Worm (Caenorhabditis elegans) whole organism, late embryonic: ENCODE data around the gene ZK792.4.

ENCODE experiments used
- ama-1 ChIP-seq: fragments of 150-350 bp; optimal IDR thresholded peaks from 2 replicates; lab custom pipeline; 2014
- ceh-22 ChIP-seq: sonication (generic microtip); optimal IDR thresholded peaks from 2 replicates; lab custom pipeline; 2017; ENCODE audit warnings: missing biosample characterization, missing genetic modification characterization
- nhr-11 ChIP-seq: fragments of 150-350 bp; optimal IDR thresholded peaks from 2 replicates; lab custom pipeline; 2014; ENCODE audit warnings: missing biosample characterization, missing genetic modification characterization
- nhr-232 ChIP-seq: sonication (generic microtip); optimal IDR thresholded peaks from 2 replicates; lab custom pipeline; 2016; ENCODE audit warnings: missing genetic modification characterization, missing compliant biosample characterization
- npax-4 ChIP-seq: sonication (generic microtip); optimal IDR thresholded peaks from 2 replicates; lab custom pipeline; 2016; ENCODE audit warnings: missing genetic modification characterization, missing compliant biosample characterization
- tbx-2 ChIP-seq: sonication (generic microtip); optimal IDR thresholded peaks from 2 replicates; lab custom pipeline; 2016; ENCODE audit warnings: missing genetic modification characterization, missing compliant biosample characterization

DNA sequence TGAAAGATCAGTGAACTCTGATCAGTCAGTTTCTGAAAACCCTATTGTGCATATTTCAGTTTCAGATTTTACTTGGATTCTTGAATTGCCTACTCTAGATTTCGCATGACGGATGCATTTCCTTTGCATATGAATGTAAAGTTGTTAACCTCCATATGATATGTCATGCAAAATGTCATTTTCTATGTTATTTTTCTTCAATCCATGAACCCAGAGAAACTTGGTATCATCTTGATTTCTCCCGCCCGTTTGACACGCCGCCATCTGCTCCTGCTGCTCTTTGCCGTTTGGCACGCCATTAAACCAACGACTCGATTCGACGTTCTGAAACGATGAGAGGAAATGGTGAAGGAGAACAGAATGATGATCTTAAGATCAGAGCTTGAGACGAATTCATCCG is 31.5 kb downstream of the ZK792.4 start:
- TF ChIP-seq ama-1 (no peak), tbx-2 (tag; lab: Kevin White, UChicago) (no peak), npax-4 (tag; lab: Kevin White, UChicago) (no peak), nhr-232 (tag; lab: Kevin White, UChicago) (no peak), nhr-11 (tag; lab: Kevin White, UChicago) (no peak), ceh-22 (no peak)
